Fruit fly (Drosophila melanogaster): ENCODE data around the gene Spn28F.
A peak's percentile ranks its signal among the peaks of the same experiment; 100 is the strongest.

Spn28F gene

dm6 chr2L:8277561-8278201 lies 36.1 kb upstream of the Spn28F start (continued):
- TF ChIP-seq hbn (GFP tag; IDR thresholded peaks at IDR 0.05; ENCODE audit: partially characterized antibody) (no peak), tgo (GFP tag; IDR thresholded peaks at IDR 0.05) (peak; percentile 99), CG3726 (GFP tag; IDR thresholded peaks at IDR 0.05) (peak; percentile 98), fd64A (GFP tag; optimal IDR thresholded peaks at IDR 0.05) (peak; percentile 93), Hmx (GFP tag; optimal IDR thresholded peaks at IDR 0.05) (no peak), Taf1 (GFP tag; IDR thresholded peaks at IDR 0.05) (peak; percentile 92), dysf (GFP tag; IDR thresholded peaks at IDR 0.05) (peak; percentile 99), CG32767 (GFP tag; IDR thresholded peaks at IDR 0.05) (peak; percentile 99), toy (GFP tag; IDR thresholded peaks at IDR 0.05) (peak; percentile 94), exex (tag; optimal IDR thresholded peaks at IDR 0.05) (peak; percentile 77), CG11085 (GFP tag; IDR thresholded peaks at IDR 0.05) (peak; percentile 93), zen (tag; optimal IDR thresholded peaks at IDR 0.05) (peak; percentile 98), CG4730 (GFP tag; IDR thresholded peaks at IDR 0.05) (peak; percentile 98), klu (GFP tag; IDR thresholded peaks at IDR 0.05) (peak; percentile 96), CG3407 (GFP tag; optimal IDR thresholded peaks at IDR 0.05) (peak; percentile 98), HHEX (GFP tag; optimal IDR thresholded peaks at IDR 0.05) (peak; percentile 96), CG10267 (tag; optimal IDR thresholded peaks at IDR 0.05) (peak; percentile 98), CG11398 (GFP tag; optimal IDR thresholded peaks at IDR 0.05) (peak; percentile 84), CG17328 (GFP tag; IDR thresholded peaks at IDR 0.05) (peak; percentile 100), trh (GFP tag; optimal IDR thresholded peaks at IDR 0.05) (peak; percentile 98), CG13894 (tag; optimal IDR thresholded peaks at IDR 0.05) (peak; percentile 87), Dbx (GFP tag; IDR thresholded peaks at IDR 0.05) (peak; percentile 95), Ptx1 (GFP tag; IDR thresholded peaks at IDR 0.05) (peak; percentile 99), twi (tag; optimal IDR thresholded peaks at IDR 0.05) (peak; percentile 90), aop (GFP tag; IDR thresholded peaks at IDR 0.05) (peak; percentile 94), Aef1 (GFP tag; IDR thresholded peaks at IDR 0.05) (peak; percentile 95), CG11504 (tag; optimal IDR thresholded peaks at IDR 0.05) (peak; percentile 96), CG3281 (GFP tag; optimal IDR thresholded peaks at IDR 0.05) (peak; percentile 95), Sin3A (optimal IDR thresholded peaks at IDR 0.05) (no peak), CG5245 (GFP tag; optimal IDR thresholded peaks at IDR 0.05) (peak; percentile 97), CG11093 (GFP tag; IDR thresholded peaks at IDR 0.05) (peak; percentile 97), CG33557 (GFP tag; optimal IDR thresholded peaks at IDR 0.05) (peak; percentile 98), CG2875 (GFP tag; optimal IDR thresholded peaks at IDR 0.05) (peak; percentile 99), Dad (GFP tag; optimal IDR thresholded peaks at IDR 0.05) (peak; percentile 89), Hsf (GFP tag; optimal IDR thresholded peaks at IDR 0.05) (peak; percentile 96), sd (tag; optimal IDR thresholded peaks at IDR 0.05) (peak; percentile 87), CG15073 (GFP tag; optimal IDR thresholded peaks at IDR 0.05) (peak; percentile 89), CG2202 (tag; optimal IDR thresholded peaks at IDR 0.05) (peak; percentile 98), CG1603 (tag; optimal IDR thresholded peaks at IDR 0.05) (peak; percentile 78)

dm6 chr2L:8276880-8277279 lies 35.3 kb upstream of the Spn28F start:
- no peak for TF ChIP-seq grn (GFP tag; optimal IDR thresholded peaks at IDR 0.05)
- TF ChIP-seq sd (tag; optimal IDR thresholded peaks at IDR 0.05), result peak; percentile 24
- TF ChIP-seq chinmo (GFP tag; IDR thresholded peaks at IDR 0.05; ENCODE audit: partially characterized antibody), result peak; percentile 62; the same call in 1 of the 4 replicates
- no peak for TF ChIP-seq CG17829 (tag; optimal IDR thresholded peaks at IDR 0.05)
- TF ChIP-seq cg (GFP tag; optimal IDR thresholded peaks at IDR 0.05), result peak; percentile 19
- TF ChIP-seq CG13624 (GFP tag; optimal IDR thresholded peaks at IDR 0.05), result peak; percentile 12
- TF ChIP-seq CG13894 (tag; optimal IDR thresholded peaks at IDR 0.05), result peak; percentile 61
- TF ChIP-seq CG12769 (tag; optimal IDR thresholded peaks at IDR 0.05), result peak; percentile 11
- TF ChIP-seq Dp (GFP tag; optimal IDR thresholded peaks at IDR 0.05), result no peak
- TF ChIP-seq crol (GFP tag; IDR thresholded peaks at IDR 0.05), result peak; percentile 61
- no peak for TF ChIP-seq HLH54F (GFP tag; optimal IDR thresholded peaks at IDR 0.05)
- TF ChIP-seq chm (GFP tag; IDR thresholded peaks at IDR 0.05), result 0 out of 2 replicates have a peak, but pooled peaks have one; percentile 19
- peak; percentile 33 for TF ChIP-seq B-H2 (GFP tag; optimal IDR thresholded peaks at IDR 0.05)
- TF ChIP-seq Pdp1 (GFP tag; optimal IDR thresholded peaks at IDR 0.05), result peak in 1 of 2 experiments; percentile 66
